Worm (Caenorhabditis elegans) whole organism, L4 larva: ENCODE data around the gene egas-3.

Experiments
- F37D6.2 ChIP-seq: sonication (generic microtip); optimal IDR thresholded peaks from 2 replicates; lab custom pipeline; 2016; ENCODE audit warnings: mild to moderate bottlenecking, missing genetic modification characterization, missing compliant biosample characterization
- F49E8.2 ChIP-seq: sonication (generic microtip); optimal IDR thresholded peaks from 2 replicates; lab custom pipeline; 2016; ENCODE audit warnings: missing compliant biosample characterization, mild to moderate bottlenecking, missing genetic modification characterization, borderline replicate concordance
- R02D3.7 ChIP-seq: fragments of 150-350 bp; sonication (generic microtip); optimal IDR thresholded peaks from 3 replicates; lab custom pipeline; 2014; ENCODE audit warnings: missing biosample characterization, missing genetic modification characterization
- T20F7.1 ChIP-seq: fragments of 200-800 bp; sonication (Bioruptor generic); optimal IDR thresholded peaks from 2 replicates; lab custom pipeline; 2018; ENCODE audit warnings: mild to moderate bottlenecking, missing genetic modification characterization, missing compliant biosample characterization
- Y105C5A.15 ChIP-seq: fragments of 200-800 bp; sonication (Bioruptor generic); IDR thresholded peaks from 2 replicates; pipeline ENCODE4 v1.3.6; 2022; ENCODE audit warnings: missing genetic modification characterization, missing compliant biosample characterization
- Y48G9A.11 ChIP-seq: fragments of 200-800 bp; sonication (Bioruptor generic); IDR thresholded peaks from 2 replicates; pipeline ENCODE4 v1.3.6; 2022; ENCODE audit warnings: missing genetic modification reagents, missing genetic modification characterization, missing compliant biosample characterization
- ZK546.5 ChIP-seq, 2 experiments: sonication (generic microtip); optimal IDR thresholded peaks; 2 replicates each; lab custom pipeline; 2017; ENCODE audit warnings: missing biosample characterization in 2 of 2, missing genetic modification characterization in 2 of 2
- attf-4 ChIP-seq: sonication (generic microtip); optimal IDR thresholded peaks from 3 replicates; lab custom pipeline; 2017; ENCODE audit warnings: missing biosample characterization, missing genetic modification characterization
- ceh-28 ChIP-seq: fragments of 150-350 bp; optimal IDR thresholded peaks from 2 replicates; lab custom pipeline; 2014; ENCODE audit warnings: missing biosample characterization, missing genetic modification reagents, missing genetic modification characterization
- ceh-32 ChIP-seq: sonication (generic microtip); optimal IDR thresholded peaks from 2 replicates; lab custom pipeline; 2016; ENCODE audit warnings: mild to moderate bottlenecking, missing genetic modification characterization, missing compliant biosample characterization; ENCODE audit not compliant: poor library complexity
- ceh-44 ChIP-seq: fragments of 200-800 bp; sonication (Bioruptor generic); IDR thresholded peaks from 2 replicates; pipeline ENCODE4 v1.3.6; 2022; ENCODE audit warnings: missing genetic modification reagents, missing genetic modification characterization, missing compliant biosample characterization
- ces-1 ChIP-seq: fragments of 150-350 bp; sonication (generic microtip); optimal IDR thresholded peaks from 4 replicates; lab custom pipeline; 2014; ENCODE audit warnings: missing biosample characterization, missing genetic modification reagents, missing genetic modification characterization
- daf-19 ChIP-seq: fragments of 200-800 bp; sonication (Bioruptor generic); conservative IDR thresholded peaks from 2 replicates; pipeline ENCODE4 v1.3.6; 2022; ENCODE audit warnings: missing genetic modification characterization, missing compliant biosample characterization
- dmd-8 ChIP-seq: fragments of 200-800 bp; sonication (Bioruptor generic); IDR thresholded peaks from 2 replicates; pipeline ENCODE4 v1.3.6; 2022; ENCODE audit warnings: missing genetic modification characterization, missing compliant biosample characterization
- dpl-1 ChIP-seq: fragments of 150-350 bp; optimal IDR thresholded peaks from 2 replicates; lab custom pipeline; 2014; ENCODE audit warnings: missing biosample characterization, missing genetic modification reagents, missing genetic modification characterization
- dve-1 ChIP-seq: sonication (generic microtip); optimal IDR thresholded peaks from 2 replicates; lab custom pipeline; 2017; ENCODE audit warnings: antibody characterized with exemption, mild to moderate bottlenecking, missing genetic modification characterization, missing compliant biosample characterization; ENCODE audit not compliant: insufficient read depth
- fkh-10 ChIP-seq: fragments of 150-350 bp; optimal IDR thresholded peaks from 2 replicates; lab custom pipeline; 2014; ENCODE audit warnings: missing biosample characterization, missing genetic modification reagents, missing genetic modification characterization
- fos-1 ChIP-seq: fragments of 150-350 bp; optimal IDR thresholded peaks from 2 replicates; lab custom pipeline; 2014; ENCODE audit warnings: missing biosample characterization, missing genetic modification characterization
- gei-8 ChIP-seq: fragments of 200-800 bp; sonication (Bioruptor generic); optimal IDR thresholded peaks from 2 replicates; lab custom pipeline; 2018; ENCODE audit warnings: mild to moderate bottlenecking, missing genetic modification characterization, missing compliant biosample characterization
- hif-1 ChIP-seq, 2 experiments: sonication (generic microtip); optimal IDR thresholded peaks; 2 replicates each; lab custom pipeline; 2016 to 2017; ENCODE audit warnings: missing compliant biosample characterization in 2 of 2, missing genetic modification characterization in 2 of 2, missing genetic modification reagents in 2 of 2, missing genotype in 2 of 2, mild to moderate bottlenecking in 1 of 2
- hlh-11 ChIP-seq: fragments of 200-800 bp; sonication (Bioruptor generic); optimal IDR thresholded peaks from 2 replicates; lab custom pipeline; 2018; ENCODE audit warnings: mild to moderate bottlenecking, missing genetic modification characterization, missing compliant biosample characterization
- hlh-30 ChIP-seq: sonication (generic microtip); optimal IDR thresholded peaks from 2 replicates; lab custom pipeline; 2017; ENCODE audit warnings: antibody characterized with exemption, mild to moderate bottlenecking, missing genetic modification characterization, missing compliant biosample characterization; ENCODE audit not compliant: insufficient read depth
- hmg-1.1 ChIP-seq: fragments of 200-800 bp; sonication (Bioruptor generic); IDR thresholded peaks from 2 replicates; pipeline ENCODE4 v1.3.6; 2022; ENCODE audit warnings: missing genetic modification reagents, missing genetic modification characterization, missing compliant biosample characterization
- jun-1 ChIP-seq: fragments of 150-350 bp; optimal IDR thresholded peaks from 2 replicates; lab custom pipeline; 2014; ENCODE audit warnings: missing biosample characterization, missing genetic modification reagents, missing genetic modification characterization
- lin-13 ChIP-seq: fragments of 150-350 bp; optimal IDR thresholded peaks from 2 replicates; lab custom pipeline; 2014; ENCODE audit warnings: missing biosample characterization, missing genetic modification reagents, missing genetic modification characterization
- lin-29 ChIP-seq: fragments of 200-800 bp; sonication (Bioruptor generic); IDR thresholded peaks from 2 replicates; pipeline ENCODE4 v1.3.6; 2022; ENCODE audit warnings: missing genetic modification reagents, missing genetic modification characterization, missing compliant biosample characterization
- lsy-2 ChIP-seq, 2 experiments: fragments of 150-350 bp in 1 of 2; sonication (generic microtip) in 1 of 2; optimal IDR thresholded peaks; 2 replicates each; lab custom pipeline; 2014 to 2017; ENCODE audit warnings: missing biosample characterization in 2 of 2, missing genetic modification characterization in 2 of 2
- nhr-11 ChIP-seq: fragments of 150-350 bp; optimal IDR thresholded peaks from 2 replicates; lab custom pipeline; 2014; ENCODE audit warnings: missing biosample characterization, missing genetic modification characterization
- nhr-25 ChIP-seq: sonication (generic microtip); optimal IDR thresholded peaks from 2 replicates; lab custom pipeline; 2017; ENCODE audit warnings: missing genetic modification characterization, mild to moderate bottlenecking, missing compliant biosample characterization, antibody characterized with exemption, moderate library complexity, borderline replicate concordance; ENCODE audit not compliant: insufficient read depth
- nhr-41 ChIP-seq: fragments of 200-800 bp; sonication (Bioruptor generic); IDR thresholded peaks from 2 replicates; pipeline ENCODE4 v1.3.6; 2022; ENCODE audit warnings: missing genetic modification reagents, missing genetic modification characterization, missing compliant biosample characterization
- nhr-42 ChIP-seq: fragments of 200-800 bp; sonication (Bioruptor generic); IDR thresholded peaks from 2 replicates; pipeline ENCODE4 v1.3.6; 2022; ENCODE audit warnings: missing genetic modification characterization, missing compliant biosample characterization
- nhr-48 ChIP-seq: sonication (generic microtip); optimal IDR thresholded peaks from 2 replicates; lab custom pipeline; 2016; ENCODE audit warnings: mild to moderate bottlenecking, missing genetic modification characterization, missing compliant biosample characterization
- nhr-6 ChIP-seq: fragments of 150-350 bp; optimal IDR thresholded peaks from 2 replicates; lab custom pipeline; 2014; ENCODE audit warnings: missing biosample characterization, missing genetic modification characterization
- nhr-77 ChIP-seq: fragments of 150-350 bp; optimal IDR thresholded peaks from 2 replicates; lab custom pipeline; 2014; ENCODE audit warnings: missing biosample characterization, missing genetic modification characterization
- php-3 ChIP-seq: fragments of 200-800 bp; sonication (Bioruptor generic); IDR thresholded peaks from 2 replicates; pipeline ENCODE4 v1.3.6; 2022; ENCODE audit warnings: missing genetic modification reagents, missing genetic modification characterization, missing compliant biosample characterization
- set-16 ChIP-seq: fragments of 200-800 bp; sonication (Bioruptor generic); IDR thresholded peaks from 2 replicates; pipeline ENCODE4 v1.3.6; 2022; ENCODE audit warnings: missing genetic modification reagents, missing genetic modification characterization, missing compliant biosample characterization
- skn-1 ChIP-seq: fragments of 150-350 bp; optimal IDR thresholded peaks from 2 replicates; lab custom pipeline; 2014; ENCODE audit warnings: missing biosample characterization, missing genetic modification characterization
- snpc-1.2 ChIP-seq: fragments of 200-800 bp; sonication (Bioruptor generic); IDR thresholded peaks from 2 replicates; pipeline ENCODE4 v1.3.6; 2022; ENCODE audit warnings: missing genetic modification reagents, missing genetic modification characterization, missing compliant biosample characterization
- snpc-4 ChIP-seq: fragments of 150-350 bp; optimal IDR thresholded peaks from 2 replicates; lab custom pipeline; 2014; ENCODE audit warnings: missing biosample characterization, missing genetic modification characterization
- tra-1 ChIP-seq: fragments of 200-800 bp; sonication (Bioruptor generic); IDR thresholded peaks from 2 replicates; pipeline ENCODE4 v1.3.6; 2022; ENCODE audit warnings: missing genetic modification reagents, missing genetic modification characterization, missing compliant biosample characterization
- unc-130 ChIP-seq: sonication (generic microtip); optimal IDR thresholded peaks from 2 replicates; lab custom pipeline; 2016; ENCODE audit warnings: missing genetic modification reagents, missing genetic modification characterization, missing compliant biosample characterization
- unc-39 ChIP-seq: sonication (generic microtip); optimal IDR thresholded peaks from 2 replicates; lab custom pipeline; 2017; ENCODE audit warnings: missing biosample characterization, missing genetic modification characterization
- zag-1 ChIP-seq: fragments of 150-350 bp; optimal IDR thresholded peaks from 2 replicates; lab custom pipeline; 2014; ENCODE audit warnings: missing biosample characterization, missing genetic modification characterization
- zfp-2 ChIP-seq: sonication (generic microtip); optimal IDR thresholded peaks from 2 replicates; lab custom pipeline; 2016; ENCODE audit warnings: mild to moderate bottlenecking, missing genetic modification characterization, missing compliant biosample characterization
- zfp-3 ChIP-seq: fragments of 200-800 bp; sonication (Bioruptor generic); conservative IDR thresholded peaks from 2 replicates; pipeline ENCODE4 v1.3.6; 2022; ENCODE audit warnings: missing genetic modification reagents, missing genetic modification characterization, missing compliant biosample characterization
- zip-11 ChIP-seq: fragments of 200-800 bp; sonication (Bioruptor generic); IDR thresholded peaks from 2 replicates; pipeline ENCODE4 v1.3.6; 2022; ENCODE audit warnings: missing genetic modification characterization, missing compliant biosample characterization

The egas-3 gene

ce11 chrV:18626764-18627163 lies 9.4 kb downstream of the egas-3 start, which contains the start of gene Y69H2.15:
TSS of gene Y69H2.15 (minus strand) at chrV:18626864.
- no peak for TF ChIP-seq F37D6.2 (tag; lab: Kevin White, UChicago)
- TF ChIP-seq Y105C5A.15 (GFP tag; lab: Robert Waterston, UW): no peak
- no peak for TF ChIP-seq unc-39 (tag; lab: Kevin White, UChicago)
- TF ChIP-seq hlh-30 (tag; lab: Kevin White, UChicago): no peak
- no peak for TF ChIP-seq daf-19
- no peak for TF ChIP-seq zag-1 (tag; lab: Kevin White, UChicago)
- TF ChIP-seq nhr-41 (GFP tag; lab: Robert Waterston, UW): no peak
- no peak for TF ChIP-seq lin-29
- TF ChIP-seq tra-1 (GFP tag; lab: Robert Waterston, UW): no peak
- TF ChIP-seq hlh-11 (tag; lab: Kevin White, UChicago): no peak
- no peak for TF ChIP-seq attf-4
- TF ChIP-seq nhr-6 (tag; lab: Kevin White, UChicago): no peak
- TF ChIP-seq R02D3.7: no peak

ce11 chrV:18622462-18622861 lies 13.7 kb downstream of the egas-3 start, which contains the start of gene Y69H2.1:
TSS of gene Y69H2.1 (minus strand) at chrV:18622562.
- TF ChIP-seq set-16 (GFP tag; lab: Robert Waterston, UW) (peak; percentile 42; the same call in 1 of the 2 replicates), lin-13 (GFP tag; lab: Kevin White, UChicago) (peak; percentile 36), fos-1 (no peak)

- no peak for TF ChIP-seq php-3 (GFP tag; lab: Robert Waterston, UW)
- TF ChIP-seq zfp-2 (tag; lab: Kevin White, UChicago): no peak
- TF ChIP-seq ZK546.5 (tag; optimal IDR thresholded peaks at IDR 0.05; lab: Kevin White, UChicago): no peak
- TF ChIP-seq nhr-48 (tag; lab: Kevin White, UChicago): no peak
- no peak for TF ChIP-seq jun-1 (tag; lab: Kevin White, UChicago)
- TF ChIP-seq F37D6.2 (tag; lab: Kevin White, UChicago): no peak
- TF ChIP-seq attf-4: no peak
- no peak for TF ChIP-seq lin-13 (GFP tag; lab: Kevin White, UChicago)
- no peak for TF ChIP-seq hmg-1.1
- no peak for TF ChIP-seq dpl-1 (GFP tag; lab: Kevin White, UChicago)
- TF ChIP-seq gei-8: no peak
These were observed 19.9 kb downstream of the egas-3 start, which contains the start of gene nhr-70 for ce11 chrV:18616287-18616686. TSS of gene nhr-70 (plus strand) at chrV:18616587.

- TF ChIP-seq ceh-28 (tag; lab: Kevin White, UChicago): peak; percentile 20
- peak; percentile 81 for TF ChIP-seq dve-1 (tag; lab: Kevin White, UChicago)
- TF ChIP-seq snpc-1.2: no peak
- TF ChIP-seq zfp-3 (GFP tag; lab: Robert Waterston, UW): no peak
- no peak for TF ChIP-seq Y48G9A.11
- no peak for TF ChIP-seq dmd-8 (GFP tag; lab: Robert Waterston, UW)
- no peak for TF ChIP-seq unc-130 (GFP tag; lab: Kevin White, UChicago)
- TF ChIP-seq T20F7.1 (GFP tag; lab: Kevin White, UChicago): no peak
- TF ChIP-seq nhr-77: peak; percentile 63
- TF ChIP-seq zip-11 (GFP tag; lab: Robert Waterston, UW): no peak
- TF ChIP-seq fkh-10 (GFP tag; lab: Kevin White, UChicago): no peak
- no peak for TF ChIP-seq attf-4
- no peak for TF ChIP-seq nhr-42 (GFP tag; lab: Robert Waterston, UW)
- peak in 1 of 2 experiments; percentile 53 for TF ChIP-seq hif-1 (tag; optimal IDR thresholded peaks at IDR 0.05; lab: Kevin White, UChicago)
- no peak for TF ChIP-seq snpc-4
- TF ChIP-seq F49E8.2 (tag; lab: Kevin White, UChicago): no peak
- no peak for TF ChIP-seq ZK546.5 (tag; optimal IDR thresholded peaks at IDR 0.05; lab: Kevin White, UChicago)
- TF ChIP-seq ceh-44 (GFP tag; lab: Robert Waterston, UW): no peak
- TF ChIP-seq lsy-2 (tag; optimal IDR thresholded peaks at IDR 0.05; lab: Kevin White, UChicago): peak in 1 of 2 experiments; percentile 60
- peak; percentile 50 for TF ChIP-seq nhr-11 (tag; lab: Kevin White, UChicago)
- no peak for TF ChIP-seq skn-1 (tag; lab: Kevin White, UChicago)
- TF ChIP-seq ces-1 (GFP tag; lab: Kevin White, UChicago): no peak
- TF ChIP-seq ceh-32 (tag; lab: Kevin White, UChicago): no peak
- TF ChIP-seq nhr-25 (tag; lab: Kevin White, UChicago): peak; percentile 12
These were observed 21.6 kb downstream of the egas-3 start for ce11 chrV:18614498-18614897.
